Worm (Caenorhabditis elegans) whole organism, mixed stage, embryonic: ENCODE results near the gene apb-1.

Experiments
- M03D4.4 ChIP-seq: sonication (generic microtip); optimal IDR thresholded peaks from 2 replicates; lab custom pipeline; 2017; ENCODE audit warnings: mild to moderate bottlenecking, missing genetic modification characterization, missing compliant biosample characterization
- bed-3 ChIP-seq: fragments of 200-800 bp; sonication (Bioruptor generic); optimal IDR thresholded peaks from 3 replicates; lab custom pipeline; 2018; ENCODE audit warnings: mild to moderate bottlenecking, missing genetic modification characterization, moderate library complexity, missing compliant biosample characterization
- blmp-1 ChIP-seq: fragments of 150-350 bp; optimal IDR thresholded peaks from 2 replicates; lab custom pipeline; 2014; ENCODE audit warnings: missing biosample characterization, missing genetic modification characterization
- ceh-39 ChIP-seq: fragments of 150-350 bp; optimal IDR thresholded peaks from 2 replicates; lab custom pipeline; 2014; ENCODE audit warnings: missing biosample characterization, missing genetic modification characterization
- ceh-43 ChIP-seq: fragments of 200-800 bp; sonication (Bioruptor generic); optimal IDR thresholded peaks from 2 replicates; lab custom pipeline; 2018; ENCODE audit warnings: mild to moderate bottlenecking, missing genetic modification characterization, moderate library complexity, missing compliant biosample characterization
- ceh-83 ChIP-seq: fragments of 200-800 bp; sonication (Bioruptor generic); optimal IDR thresholded peaks from 2 replicates; lab custom pipeline; 2018; ENCODE audit warnings: mild to moderate bottlenecking, missing genetic modification characterization, missing compliant biosample characterization
- ces-1 ChIP-seq: fragments of 150-350 bp; optimal IDR thresholded peaks from 2 replicates; lab custom pipeline; 2014; ENCODE audit warnings: missing biosample characterization, missing genetic modification reagents, missing genetic modification characterization
- drap-1 ChIP-seq: fragments of 200-800 bp; sonication (Bioruptor generic); optimal IDR thresholded peaks from 3 replicates; lab custom pipeline; 2018; ENCODE audit warnings: mild to moderate bottlenecking, missing genetic modification characterization, missing compliant biosample characterization
- elt-3 ChIP-seq: fragments of 150-350 bp; optimal IDR thresholded peaks from 2 replicates; lab custom pipeline; 2014; ENCODE audit warnings: missing biosample characterization, missing genetic modification characterization
- flh-1 ChIP-seq: fragments of 200-800 bp; sonication (Bioruptor generic); optimal IDR thresholded peaks from 2 replicates; lab custom pipeline; 2018; ENCODE audit warnings: mild to moderate bottlenecking, missing genetic modification characterization, moderate library complexity, missing compliant biosample characterization
- ham-2 ChIP-seq: fragments of 200-800 bp; sonication (Bioruptor generic); optimal IDR thresholded peaks from 2 replicates; lab custom pipeline; 2018; ENCODE audit warnings: mild to moderate bottlenecking, missing genetic modification characterization, missing compliant biosample characterization
- hlh-1 ChIP-seq: fragments of 150-350 bp; optimal IDR thresholded peaks from 2 replicates; lab custom pipeline; 2014; ENCODE audit warnings: missing biosample characterization, missing genetic modification reagents, missing genetic modification characterization
- lin-13 ChIP-seq: fragments of 150-350 bp; optimal IDR thresholded peaks from 2 replicates; lab custom pipeline; 2014; ENCODE audit warnings: missing biosample characterization, missing genetic modification characterization
- lin-32 ChIP-seq: fragments of 200-800 bp; sonication (Bioruptor generic); optimal IDR thresholded peaks from 2 replicates; lab custom pipeline; 2018; ENCODE audit warnings: mild to moderate bottlenecking, missing genetic modification characterization, missing compliant biosample characterization
- lsy-2 ChIP-seq: fragments of 150-350 bp; optimal IDR thresholded peaks from 2 replicates; lab custom pipeline; 2014; ENCODE audit warnings: missing biosample characterization, missing genetic modification characterization
- mab-5 ChIP-seq: fragments of 150-350 bp; optimal IDR thresholded peaks from 2 replicates; lab custom pipeline; 2014; ENCODE audit warnings: missing biosample characterization, missing genetic modification characterization
- mep-1 ChIP-seq: fragments of 150-350 bp; optimal IDR thresholded peaks from 2 replicates; lab custom pipeline; 2017; ENCODE audit warnings: missing biosample characterization, missing genetic modification reagents, missing genetic modification characterization, inconsistent platforms
- mls-2 ChIP-seq: sonication (generic microtip); optimal IDR thresholded peaks from 2 replicates; lab custom pipeline; 2016; ENCODE audit warnings: mild to moderate bottlenecking, missing genetic modification characterization, moderate library complexity, missing compliant biosample characterization
- nhr-12 ChIP-seq: fragments of 150-350 bp; optimal IDR thresholded peaks from 2 replicates; lab custom pipeline; 2014; ENCODE audit warnings: missing biosample characterization, missing genetic modification characterization
- nhr-2 ChIP-seq: fragments of 150-350 bp; optimal IDR thresholded peaks from 2 replicates; lab custom pipeline; 2014; ENCODE audit warnings: missing biosample characterization, missing genetic modification characterization
- nhr-237 ChIP-seq: fragments of 150-350 bp; optimal IDR thresholded peaks from 2 replicates; lab custom pipeline; 2014; ENCODE audit warnings: missing biosample characterization, missing genetic modification characterization
- nhr-28 ChIP-seq: fragments of 150-350 bp; optimal IDR thresholded peaks from 2 replicates; lab custom pipeline; 2014; ENCODE audit warnings: missing biosample characterization, missing genetic modification characterization
- pha-4 ChIP-seq: fragments of 150-350 bp; optimal IDR thresholded peaks from 2 replicates; lab custom pipeline; 2018; ENCODE audit warnings: missing biosample characterization, missing genetic modification reagents, missing genetic modification characterization
- snpc-4 ChIP-seq: fragments of 150-350 bp; optimal IDR thresholded peaks from 2 replicates; lab custom pipeline; 2014; ENCODE audit warnings: missing biosample characterization, missing genetic modification characterization
- sptf-1 ChIP-seq: sonication (generic microtip); optimal IDR thresholded peaks from 2 replicates; lab custom pipeline; 2017; ENCODE audit warnings: mild to moderate bottlenecking, missing genetic modification characterization, moderate library complexity, missing compliant biosample characterization
- unc-120 ChIP-seq: sonication (generic microtip); optimal IDR thresholded peaks from 2 replicates; lab custom pipeline; 2017; ENCODE audit warnings: missing genetic modification characterization, missing compliant biosample characterization; ENCODE audit not compliant: poor library complexity, severe bottlenecking
- unc-39 ChIP-seq: fragments of 150-350 bp; optimal IDR thresholded peaks from 2 replicates; lab custom pipeline; 2014; ENCODE audit warnings: missing biosample characterization, missing genetic modification characterization
- unc-62 ChIP-seq: fragments of 150-350 bp; optimal IDR thresholded peaks from 2 replicates; lab custom pipeline; 2014; ENCODE audit warnings: missing biosample characterization, missing genetic modification reagents, missing genetic modification characterization
- ztf-11 ChIP-seq: fragments of 150-350 bp; optimal IDR thresholded peaks from 2 replicates; lab custom pipeline; 2014; ENCODE audit warnings: missing biosample characterization, missing genetic modification characterization

apb-1 gene

DNA sequence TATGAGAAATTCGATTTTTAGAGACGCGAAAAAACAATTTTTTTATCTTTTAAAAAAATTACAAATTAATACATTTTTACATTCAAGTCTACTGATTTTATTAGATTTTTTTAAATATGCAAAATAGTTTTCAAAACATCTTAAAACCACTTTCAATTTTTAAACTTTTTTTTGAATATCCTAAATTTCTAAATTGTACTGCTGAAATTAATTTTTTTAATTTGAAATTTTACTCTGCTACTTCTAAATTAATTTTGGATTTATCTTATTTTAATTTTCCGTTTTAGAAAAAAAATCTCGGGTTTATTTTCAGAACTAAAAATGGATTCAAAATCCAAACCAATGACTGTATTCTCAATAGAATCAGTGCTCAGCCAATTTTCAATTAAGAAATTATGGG is 17.8 kb downstream of the apb-1 start, which contains the start of gene Y71H2B.8:
Gene Y71H2B.8 (plus strand): TSS at position 301 of the 400 bp plus-strand sequence.
- TF ChIP-seq pha-4 (tag; lab: Kevin White, UChicago) (no peak), nhr-237 (tag; lab: Kevin White, UChicago) (no peak), lin-13 (tag; lab: Kevin White, UChicago) (no peak), lsy-2 (tag; lab: Kevin White, UChicago) (no peak)

DNA sequence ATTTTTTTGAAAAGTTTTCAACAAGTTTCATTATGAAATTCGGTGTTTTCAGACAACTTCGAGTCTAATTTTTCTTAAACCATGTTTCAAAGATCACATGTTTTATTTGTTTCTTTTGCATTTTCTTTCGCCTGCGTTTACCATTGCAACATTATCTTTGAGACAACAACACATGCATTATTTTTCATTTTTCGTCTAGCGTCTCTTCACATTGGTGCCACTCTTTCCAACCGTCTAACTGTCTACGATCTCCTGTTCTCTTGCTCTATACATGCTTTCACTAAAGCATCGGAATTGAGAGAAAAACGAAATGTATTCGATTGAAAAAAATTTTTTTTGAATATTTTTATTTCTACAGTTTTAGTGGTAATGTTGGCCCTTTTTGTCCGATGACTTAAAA is 18.3 kb downstream of the apb-1 start:
- TF ChIP-seq bed-3 (GFP tag; lab: Kevin White, UChicago) (no peak), mab-5 (peak; percentile 22), hlh-1 (tag; lab: Kevin White, UChicago) (peak; percentile 46), M03D4.4 (tag; lab: Kevin White, UChicago) (no peak), mep-1 (tag; lab: Kevin White, UChicago) (peak; percentile 5), blmp-1 (no peak), ces-1 (GFP tag; lab: Kevin White, UChicago) (peak; percentile 55)

DNA sequence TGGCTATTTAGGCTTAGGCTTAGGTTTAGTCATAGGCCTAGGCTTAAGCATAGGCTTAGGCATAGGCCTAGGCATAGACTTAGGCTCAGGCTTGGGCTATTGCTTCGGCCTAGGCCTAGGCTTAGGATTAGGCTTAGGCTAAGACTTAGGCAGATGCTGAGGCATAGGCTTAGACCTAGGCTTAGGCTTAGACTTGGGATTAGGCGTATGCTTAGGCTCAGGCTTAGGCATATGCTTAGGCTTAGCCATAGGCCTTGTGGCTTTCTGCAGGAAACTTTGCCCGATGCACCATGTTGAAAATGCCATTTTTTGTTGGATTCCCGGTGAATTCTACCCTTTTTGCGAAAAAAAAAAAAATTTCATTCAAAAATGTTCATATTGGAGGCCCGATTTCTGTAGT is 18.9 kb downstream of the apb-1 start:
- TF ChIP-seq pha-4 (tag; lab: Kevin White, UChicago): no peak
- TF ChIP-seq ceh-39 (tag; lab: Kevin White, UChicago): no peak

DNA sequence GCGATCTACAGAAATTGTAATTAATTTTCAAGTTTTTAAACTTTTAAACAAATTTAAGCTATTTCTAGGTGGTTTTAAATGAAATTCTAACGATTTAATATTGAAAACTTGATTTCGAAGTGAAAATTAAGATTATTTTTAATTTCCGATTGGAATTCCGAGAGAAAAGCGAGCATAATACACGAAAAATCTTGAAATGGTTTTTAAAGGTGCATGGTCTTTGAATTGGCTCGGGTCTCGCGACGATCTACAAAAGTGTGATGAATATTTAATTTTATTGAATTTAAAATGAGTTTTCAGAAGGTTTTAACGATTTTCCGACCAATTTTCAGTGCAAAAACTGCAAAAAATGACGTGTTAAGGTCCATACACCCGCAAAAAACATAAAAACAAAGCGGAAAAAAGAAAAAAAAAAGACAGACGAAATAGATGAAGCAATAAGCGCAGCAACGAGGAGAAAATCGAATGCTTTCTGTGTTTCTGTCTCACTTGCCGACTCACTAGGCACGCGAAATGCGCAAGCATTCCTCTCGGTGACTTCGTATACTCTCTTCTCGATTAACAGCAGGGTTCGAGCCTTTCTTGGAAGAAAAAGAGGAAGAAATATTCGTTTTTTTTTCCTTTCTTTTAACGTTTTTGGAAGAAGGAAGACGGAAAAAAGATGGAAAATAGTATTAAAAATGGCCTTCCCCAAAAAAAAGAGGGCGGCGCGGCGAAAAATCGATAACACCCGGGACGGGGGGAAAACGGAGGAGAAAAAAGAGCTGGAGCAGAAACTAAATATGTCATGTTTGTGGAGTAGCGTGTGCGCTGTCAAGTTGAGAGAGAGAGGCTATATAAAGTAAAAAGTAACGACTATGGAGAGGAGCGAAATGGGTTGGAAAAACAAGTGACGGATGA is 20.2 kb downstream of the apb-1 start:
- TF ChIP-seq ceh-43 (peak; percentile 5), ces-1 (GFP tag; lab: Kevin White, UChicago) (peak; percentile 49), snpc-4 (tag; lab: Kevin White, UChicago) (no peak), flh-1 (no peak), lin-13 (tag; lab: Kevin White, UChicago) (peak; percentile 14), lsy-2 (tag; lab: Kevin White, UChicago) (peak; percentile 44), ham-2 (GFP tag; lab: Kevin White, UChicago) (peak; percentile 69), nhr-2 (no peak), ceh-83 (GFP tag; lab: Kevin White, UChicago) (peak; percentile 38), lin-32 (GFP tag; lab: Kevin White, UChicago) (peak; percentile 2), nhr-28 (tag; lab: Kevin White, UChicago) (no peak), sptf-1 (peak; percentile 75), unc-120 (tag; lab: Kevin White, UChicago) (peak; percentile 48), unc-62 (no peak), drap-1 (peak; percentile 38), mep-1 (tag; lab: Kevin White, UChicago) (peak; percentile 43), hlh-1 (tag; lab: Kevin White, UChicago) (peak; percentile 7), M03D4.4 (tag; lab: Kevin White, UChicago) (peak; percentile 19), mls-2 (peak; percentile 41), ztf-11 (tag; lab: Kevin White, UChicago) (no peak)

DNA sequence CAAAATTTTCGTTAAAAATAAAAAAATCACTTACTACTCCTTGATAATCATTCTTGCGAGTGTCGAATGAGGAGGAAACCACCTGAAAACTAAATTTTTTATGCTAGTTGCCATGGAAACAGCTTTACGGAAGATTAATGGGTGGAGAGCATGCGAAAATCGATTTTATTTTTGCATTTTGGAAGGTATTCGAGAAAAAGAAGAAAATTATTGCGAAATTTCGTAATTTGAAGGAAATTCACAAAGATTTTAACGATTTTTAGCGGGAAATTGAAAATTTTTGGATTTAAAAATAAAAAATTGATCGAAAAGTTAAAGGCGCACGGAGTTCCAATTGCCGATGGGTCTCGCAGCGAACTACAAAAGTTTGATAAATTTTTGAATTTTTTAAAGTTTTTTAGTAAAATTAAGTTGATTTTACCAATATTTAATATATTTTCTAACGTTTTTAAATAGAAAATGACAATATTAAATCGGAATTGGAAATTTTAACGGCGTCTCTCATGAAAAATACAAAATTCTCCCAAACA is 21.1 kb downstream of the apb-1 start, which contains the start of gene Y54F10AR.1:
Gene Y54F10AR.1 (minus strand): TSS at position 51 of the 530 bp plus-strand sequence.
- TF ChIP-seq blmp-1 (no peak), unc-62 (no peak), mab-5 (no peak), M03D4.4 (tag; lab: Kevin White, UChicago) (no peak), lsy-2 (tag; lab: Kevin White, UChicago) (no peak), hlh-1 (tag; lab: Kevin White, UChicago) (no peak), nhr-12 (tag; lab: Kevin White, UChicago) (no peak), ces-1 (GFP tag; lab: Kevin White, UChicago) (no peak), ceh-83 (GFP tag; lab: Kevin White, UChicago) (no peak), lin-13 (tag; lab: Kevin White, UChicago) (no peak), ham-2 (GFP tag; lab: Kevin White, UChicago) (no peak), pha-4 (tag; lab: Kevin White, UChicago) (no peak), nhr-28 (tag; lab: Kevin White, UChicago) (no peak), sptf-1 (no peak), unc-39 (tag; lab: Kevin White, UChicago) (no peak), bed-3 (GFP tag; lab: Kevin White, UChicago) (no peak), elt-3 (tag; lab: Kevin White, UChicago) (no peak), snpc-4 (tag; lab: Kevin White, UChicago) (no peak), flh-1 (no peak)
- TF ChIP-seq, all 35 proteins: peak for 0
